Worm (Caenorhabditis elegans): ENCODE results near the gene flp-16.

DNA sequence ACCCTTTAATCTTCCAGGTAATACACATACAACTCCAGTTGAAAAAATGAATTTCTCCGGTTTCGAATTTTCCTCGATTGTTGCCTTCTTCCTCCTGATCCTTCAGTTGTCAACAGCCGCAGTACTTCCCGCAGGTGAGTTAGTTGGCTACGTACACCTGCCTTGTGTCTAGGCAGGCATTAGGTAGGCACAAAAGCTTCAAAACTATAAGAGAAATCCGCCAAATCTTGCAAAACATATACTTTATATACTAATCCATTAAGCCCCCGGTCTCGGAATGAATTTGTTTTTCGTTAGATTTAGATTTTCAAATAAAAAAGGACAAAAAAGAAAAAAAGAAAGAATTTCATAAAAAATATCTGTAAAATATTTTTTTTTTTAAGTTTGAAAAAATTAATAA lies at the start of gene flp-16:
- TF ChIP-seq zag-1 (tag; optimal IDR thresholded peaks at IDR 0.05) (no peak), lin-39 (tag; optimal IDR thresholded peaks at IDR 0.05) (no peak), lin-15B (tag; optimal IDR thresholded peaks at IDR 0.05) (no peak), egl-27 (tag; optimal IDR thresholded peaks at IDR 0.05) (no peak)

Measured in whole organism, L3 larva.